Fruit fly (Drosophila melanogaster) Kc167 (cell line): ENCODE measurements around the gene CG17211.

ENCODE experiments used
- Sin3A ChIP-seq: fragments of >200 bp; optimal IDR thresholded peaks from 2 replicates; lab custom pipeline; 2018; ENCODE audit warnings: missing external identifiers
- insv ChIP-seq: fragments of >200 bp; optimal IDR thresholded peaks from 3 replicates; lab custom pipeline; 2018; ENCODE audit warnings: missing external identifiers
- ttk ChIP-seq: sonication (Bioruptor generic); optimal IDR thresholded peaks from 2 replicates; lab custom pipeline; 2017; ENCODE audit warnings: missing external identifiers

dm6 chr2L:12133275-12134124, 19.3 kb downstream of the CG17211 start, which contains the start of gene rho-6:
- TF ChIP-seq ttk (lab: Kevin White, UChicago) (no peak), Sin3A (no peak), insv (lab: Kevin White, UChicago) (no peak)
